Worm (Caenorhabditis elegans) whole organism, midembryonic: Measurements from ENCODE around the gene tsp-2.

Experiments used
- cog-1 ChIP-seq: sonication (generic microtip); optimal IDR thresholded peaks from 2 replicates; lab custom pipeline; 2016; ENCODE audit warnings: missing genetic modification characterization, missing compliant biosample characterization
- flt-1 ChIP-seq: fragments of 200-800 bp; sonication (Bioruptor generic); IDR thresholded peaks from 2 replicates; pipeline ENCODE4 v1.3.6; 2022; ENCODE audit warnings: missing genetic modification characterization, missing compliant biosample characterization
- tab-1 ChIP-seq: fragments of 200-800 bp; sonication (Bioruptor generic); IDR thresholded peaks from 2 replicates; pipeline ENCODE4 v1.3.6; 2022; ENCODE audit warnings: missing genetic modification characterization, missing compliant biosample characterization

- no peak for TF ChIP-seq tab-1 (GFP tag; lab: Robert Waterston, UW)
- TF ChIP-seq cog-1 = no peak
- TF ChIP-seq flt-1 (GFP tag; lab: Robert Waterston, UW) = no peak
These were observed 11.6 kb upstream of the tsp-2 start, which contains the start of the genes C02F5.10 and C02F5.2 for ce11 chrIII:8249381-8249780.
